Worm (Caenorhabditis elegans) whole organism, L1 larva: Measurements from ENCODE around the gene F49C12.3.

Source experiments
- C34B4.2 ChIP-seq: sonication (generic microtip); optimal IDR thresholded peaks from 2 replicates; lab custom pipeline; 2017; ENCODE audit warnings: mild to moderate bottlenecking, missing genetic modification characterization, missing compliant biosample characterization
- lin-14 ChIP-seq: fragments of 200-800 bp; sonication (Bioruptor generic); optimal IDR thresholded peaks from 2 replicates; lab custom pipeline; 2018; ENCODE audit warnings: mild to moderate bottlenecking, missing genetic modification characterization, moderate library complexity, missing compliant biosample characterization
- lsy-2 ChIP-seq, 2 experiments: fragments of 150-350 bp; optimal IDR thresholded peaks; 2 replicates each; lab custom pipeline; 2014; ENCODE audit warnings: missing biosample characterization in 2 of 2, missing genetic modification characterization in 2 of 2
- nhr-77 ChIP-seq: fragments of 150-350 bp; optimal IDR thresholded peaks from 2 replicates; lab custom pipeline; 2014; ENCODE audit warnings: missing biosample characterization, missing genetic modification characterization
- pqm-1 ChIP-seq: sonication (generic microtip); optimal IDR thresholded peaks from 3 replicates; lab custom pipeline; 2017; ENCODE audit warnings: missing biosample characterization, missing genetic modification characterization
- zag-1 ChIP-seq: fragments of 150-350 bp; optimal IDR thresholded peaks from 2 replicates; lab custom pipeline; 2014; ENCODE audit warnings: missing biosample characterization, missing genetic modification characterization
- ztf-11 ChIP-seq, 2 experiments: sonication (generic microtip); optimal IDR thresholded peaks; 2 replicates each; lab custom pipeline; 2016 to 2017; ENCODE audit warnings: missing genetic modification characterization in 2 of 2, missing biosample characterization in 1 of 2, missing compliant biosample characterization in 1 of 2

ce11 chrIV:9256017-9256416 is 44.2 kb upstream of the F49C12.3 start, which contains the start of gene Y11D7A.9:
- no peak for TF ChIP-seq nhr-77 (tag; lab: Kevin White, UChicago)
- no peak for TF ChIP-seq ztf-11 (tag; optimal IDR thresholded peaks at IDR 0.05; lab: Kevin White, UChicago)
- no peak for TF ChIP-seq zag-1
- no peak for TF ChIP-seq lsy-2 (tag; optimal IDR thresholded peaks at IDR 0.05; lab: Kevin White, UChicago)
- no peak for TF ChIP-seq C34B4.2
- TF ChIP-seq lin-14 (GFP tag; lab: Kevin White, UChicago), result no peak
- TF ChIP-seq pqm-1, result no peak
